Worm (Caenorhabditis elegans): Measurements from ENCODE around the gene mfsd-11.
A peak's percentile ranks its signal among the peaks of the same experiment; 100 is the strongest.

- peak; percentile 93 for TF ChIP-seq nhr-48 (tag; optimal IDR thresholded peaks at IDR 0.05)
- no peak for TF ChIP-seq F44E2.7 (GFP tag; IDR thresholded peaks at IDR 0.05)
Measured at ce11 chrX:12172482-12173134, 18.7 kb upstream of the mfsd-11 start.

Data from whole organism, L4 larva.